Worm (Caenorhabditis elegans): ENCODE data around the gene T16G12.9.

ce11 chrIII:10076042-10076441 lies 2.0 kb downstream of the T16G12.9 start:
- TF ChIP-seq tbx-2 (tag; optimal IDR thresholded peaks at IDR 0.05) (no peak), nhr-28 (tag; optimal IDR thresholded peaks at IDR 0.05) (no peak), lsy-2 (tag; optimal IDR thresholded peaks at IDR 0.05) (no peak), ztf-11 (tag; optimal IDR thresholded peaks at IDR 0.05) (no peak), fkh-8 (tag; optimal IDR thresholded peaks at IDR 0.05) (no peak), lin-13 (GFP tag; optimal IDR thresholded peaks at IDR 0.05) (no peak), nhr-76 (tag; optimal IDR thresholded peaks at IDR 0.05) (no peak)

Measured in whole organism, L1 larva.